Fruit fly (Drosophila melanogaster) whole organism, embryonic: ENCODE results near the gene CG12448.
A peak's percentile ranks its signal among the peaks of the same experiment; 100 is the strongest.

Source experiments
- Awh ChIP-seq: fragments of 200-800 bp; sonication (Bioruptor generic); IDR thresholded peaks from 2 replicates; pipeline ENCODE4, ENCODE4 v1.3.6; 2022; ENCODE audit warnings: missing biosample characterization, missing genetic modification characterization
- Bteb2 ChIP-seq: fragments of 200-800 bp; sonication (Bioruptor generic); optimal IDR thresholded peaks from 2 replicates; lab custom pipeline; 2016; ENCODE audit warnings: missing biosample characterization, missing genetic modification characterization
- C15 ChIP-seq: fragments of 200-800 bp; sonication (Bioruptor generic); IDR thresholded peaks from 3 replicates; pipeline ENCODE4 v1.3.6; 2022; ENCODE audit warnings: missing biosample characterization, missing genetic modification characterization
- CG11504 ChIP-seq: fragments of 200-800 bp; sonication (Bioruptor generic); optimal IDR thresholded peaks from 3 replicates; lab custom pipeline; 2019; ENCODE audit warnings: missing biosample characterization, mild to moderate bottlenecking, missing genetic modification characterization, moderate library complexity
- CG12155 ChIP-seq: fragments of 200-800 bp; sonication (Bioruptor generic); optimal IDR thresholded peaks from 3 replicates; lab custom pipeline; 2016; ENCODE audit warnings: missing biosample characterization, missing genetic modification characterization
- CG12236 ChIP-seq: fragments of 200-800 bp; sonication (Bioruptor generic); optimal IDR thresholded peaks from 2 replicates; lab custom pipeline; 2016; ENCODE audit warnings: missing biosample characterization, missing genetic modification characterization
- CG13775 ChIP-seq: fragments of 200-800 bp; sonication (Bioruptor generic); optimal IDR thresholded peaks from 3 replicates; lab custom pipeline; 2017; ENCODE audit warnings: missing biosample characterization, mild to moderate bottlenecking, missing genetic modification characterization
- CG14860 ChIP-seq: fragments of 200-800 bp; sonication (Bioruptor generic); IDR thresholded peaks from 3 replicates; pipeline ENCODE4 v1.3.6; 2022; ENCODE audit warnings: missing biosample characterization, missing genetic modification characterization; ENCODE audit not compliant: partially characterized antibody
- CG16779 ChIP-seq: fragments of 200-800 bp; sonication (Bioruptor generic); IDR thresholded peaks from 2 replicates; pipeline ENCODE4 v1.3.6; 2022; ENCODE audit warnings: missing biosample characterization, missing genetic modification characterization
- CG17328 ChIP-seq: fragments of 200-800 bp; sonication (Bioruptor generic); IDR thresholded peaks from 2 replicates; pipeline ENCODE4 v1.3.6; 2022; ENCODE audit warnings: missing biosample characterization, missing genetic modification characterization
- CG17361 ChIP-seq: fragments of 200-800 bp; sonication (Bioruptor generic); IDR thresholded peaks from 3 replicates; pipeline ENCODE4 v1.3.6; 2022; ENCODE audit warnings: missing biosample characterization, missing genetic modification characterization
- CG18619 ChIP-seq: fragments of 200-800 bp; sonication (Bioruptor generic); optimal IDR thresholded peaks from 3 replicates; lab custom pipeline; 2017; ENCODE audit warnings: missing biosample characterization, mild to moderate bottlenecking, missing genetic modification characterization
- CG32767 ChIP-seq: fragments of 200-800 bp; sonication (Bioruptor generic); IDR thresholded peaks from 2 replicates; pipeline ENCODE4 v1.3.6; 2022; ENCODE audit warnings: missing biosample characterization, missing genetic modification characterization
- CG3407 ChIP-seq: fragments of 200-800 bp; sonication (Bioruptor generic); optimal IDR thresholded peaks from 2 replicates; lab custom pipeline; 2018; ENCODE audit warnings: missing biosample characterization, mild to moderate bottlenecking, missing genetic modification characterization
- CG4820 ChIP-seq: fragments of 200-800 bp; sonication (Bioruptor generic); optimal IDR thresholded peaks from 3 replicates; lab custom pipeline; 2016; ENCODE audit warnings: missing biosample characterization, missing genetic modification characterization
- CG6254 ChIP-seq: fragments of 200-800 bp; sonication (Bioruptor generic); optimal IDR thresholded peaks from 3 replicates; lab custom pipeline; 2017; ENCODE audit warnings: mild to moderate bottlenecking, missing biosample characterization, missing genetic modification reagents, missing genetic modification characterization
- CG6765 ChIP-seq: fragments of 200-800 bp; sonication (Bioruptor generic); optimal IDR thresholded peaks from 3 replicates; lab custom pipeline; 2017; ENCODE audit warnings: missing biosample characterization, mild to moderate bottlenecking, missing genetic modification characterization
- CG7839 ChIP-seq: fragments of 200-800 bp; sonication (Bioruptor generic); optimal IDR thresholded peaks from 3 replicates; lab custom pipeline; 2018; ENCODE audit warnings: missing biosample characterization, mild to moderate bottlenecking, missing genetic modification characterization, moderate library complexity
- CG9797 ChIP-seq: fragments of 200-800 bp; sonication (Bioruptor generic); optimal IDR thresholded peaks from 3 replicates; lab custom pipeline; 2018; ENCODE audit warnings: missing biosample characterization, mild to moderate bottlenecking, missing genetic modification characterization
- CG9932 ChIP-seq: fragments of 200-800 bp; sonication (Bioruptor generic); IDR thresholded peaks from 2 replicates; pipeline ENCODE4 v1.3.6; 2022; ENCODE audit warnings: missing biosample characterization, missing genetic modification characterization
- Dip3 ChIP-seq: fragments of 200-800 bp; sonication (Bioruptor generic); optimal IDR thresholded peaks from 3 replicates; lab custom pipeline; 2016; ENCODE audit warnings: missing biosample characterization, missing genetic modification characterization
- Fer1 ChIP-seq: fragments of 200-800 bp; sonication (Bioruptor generic); optimal IDR thresholded peaks from 2 replicates; lab custom pipeline; 2017; ENCODE audit warnings: missing biosample characterization, mild to moderate bottlenecking, missing genetic modification characterization
- Hmr ChIP-seq: fragments of 200-800 bp; sonication (Bioruptor generic); optimal IDR thresholded peaks from 3 replicates; lab custom pipeline; 2017; ENCODE audit warnings: mild to moderate bottlenecking, missing biosample characterization, missing genetic modification reagents, missing genetic modification characterization
- Hr3 ChIP-seq: fragments of 200-800 bp; sonication (Bioruptor generic); optimal IDR thresholded peaks from 3 replicates; lab custom pipeline; 2016; ENCODE audit warnings: missing biosample characterization, missing genetic modification characterization
- Hr78 ChIP-seq, 2 experiments: fragments of 200-800 bp in 1 of 2; fragments of >200 bp in 1 of 2; sonication (Bioruptor generic) in 1 of 2; optimal IDR thresholded peaks; 2 replicates each; lab custom pipeline; 2017 to 2019; ENCODE audit warnings: missing biosample characterization in 2 of 2, missing genetic modification characterization in 2 of 2, mild to moderate bottlenecking in 1 of 2, moderate library complexity in 1 of 2
- Lhr ChIP-seq: fragments of 200-800 bp; sonication (Bioruptor generic); optimal IDR thresholded peaks from 3 replicates; lab custom pipeline; 2017; ENCODE audit warnings: mild to moderate bottlenecking, missing biosample characterization, missing genetic modification reagents, missing genetic modification characterization
- Lim3 ChIP-seq: fragments of 200-800 bp; sonication (Bioruptor generic); IDR thresholded peaks from 2 replicates; pipeline ENCODE4 v1.3.6; 2022; ENCODE audit warnings: missing biosample characterization, missing genetic modification characterization
- MTF-1 ChIP-seq: fragments of 200-800 bp; sonication (Bioruptor generic); optimal IDR thresholded peaks from 2 replicates; lab custom pipeline; 2018; ENCODE audit warnings: missing biosample characterization, mild to moderate bottlenecking, missing genetic modification characterization, borderline replicate concordance
- Meics ChIP-seq: fragments of 200-800 bp; sonication (Bioruptor generic); optimal IDR thresholded peaks from 2 replicates; lab custom pipeline; 2017; ENCODE audit warnings: missing biosample characterization, mild to moderate bottlenecking, missing genetic modification characterization
- Mes4 ChIP-seq: fragments of 200-800 bp; sonication (Bioruptor generic); optimal IDR thresholded peaks from 2 replicates; lab custom pipeline; 2016; ENCODE audit warnings: missing biosample characterization, missing genetic modification characterization
- Myb ChIP-seq: fragments of 200-800 bp; sonication (Bioruptor generic); optimal IDR thresholded peaks from 2 replicates; lab custom pipeline; 2016; ENCODE audit warnings: missing biosample characterization, missing genetic modification characterization
- Optix ChIP-seq: fragments of 200-800 bp; sonication (Bioruptor generic); IDR thresholded peaks from 3 replicates; pipeline ENCODE4 v1.3.6; 2022; ENCODE audit warnings: missing biosample characterization, missing genetic modification characterization
- ara ChIP-seq: fragments of 200-800 bp; sonication (Bioruptor generic); IDR thresholded peaks from 2 replicates; pipeline ENCODE4 v1.3.6; 2022; ENCODE audit warnings: missing biosample characterization, missing genetic modification characterization
- az2 ChIP-seq: fragments of 200-800 bp; sonication (Bioruptor generic); optimal IDR thresholded peaks from 3 replicates; lab custom pipeline; 2016; ENCODE audit warnings: missing biosample characterization, missing genetic modification characterization
- bigmax ChIP-seq: fragments of 200-800 bp; sonication (Bioruptor generic); optimal IDR thresholded peaks from 2 replicates; lab custom pipeline; 2018; ENCODE audit warnings: missing biosample characterization, mild to moderate bottlenecking, missing genetic modification characterization
- btn ChIP-seq: fragments of 200-800 bp; sonication (Bioruptor generic); optimal IDR thresholded peaks from 2 replicates; lab custom pipeline; 2016; ENCODE audit warnings: missing biosample characterization, missing genetic modification characterization
- dmrt99B ChIP-seq: fragments of 200-800 bp; sonication (Bioruptor generic); optimal IDR thresholded peaks from 2 replicates; lab custom pipeline; 2018; ENCODE audit warnings: missing biosample characterization, mild to moderate bottlenecking, missing genetic modification characterization, moderate library complexity
- fd64A ChIP-seq: fragments of 200-800 bp; sonication (Bioruptor generic); optimal IDR thresholded peaks from 3 replicates; lab custom pipeline; 2018; ENCODE audit warnings: missing biosample characterization, mild to moderate bottlenecking, missing genetic modification characterization
- gro ChIP-seq: fragments of 200-800 bp; sonication (Bioruptor generic); optimal IDR thresholded peaks from 2 replicates; lab custom pipeline; 2016; ENCODE audit warnings: missing biosample characterization, missing genetic modification characterization
- hkb ChIP-seq, 2 experiments: fragments of 200-800 bp in 1 of 2; fragments of >200 bp in 1 of 2; sonication (Bioruptor generic) in 1 of 2; IDR thresholded peaks in 1 of 2; optimal IDR thresholded peaks in 1 of 2; 2 replicates each; pipeline versions ENCODE4 v1.3.6 to Lab custom; 2017 to 2022; ENCODE audit warnings: missing biosample characterization in 1 of 2, missing genetic modification characterization in 1 of 2
- kah ChIP-seq: fragments of 200-800 bp; sonication (Bioruptor generic); optimal IDR thresholded peaks from 2 replicates; lab custom pipeline; 2018; ENCODE audit warnings: missing biosample characterization, mild to moderate bottlenecking, missing genetic modification characterization
- nau ChIP-seq: fragments of 200-800 bp; sonication (Bioruptor generic); optimal IDR thresholded peaks from 3 replicates; lab custom pipeline; 2017; ENCODE audit warnings: missing biosample characterization, mild to moderate bottlenecking, missing genetic modification characterization, missing genetic modification reagents
- pros ChIP-seq: fragments of 200-800 bp; sonication (Bioruptor generic); optimal IDR thresholded peaks from 3 replicates; lab custom pipeline; 2019; ENCODE audit warnings: missing biosample characterization, mild to moderate bottlenecking, missing genetic modification characterization, moderate library complexity
- sd ChIP-seq: fragments of 200-800 bp; sonication (Bioruptor generic); optimal IDR thresholded peaks from 3 replicates; lab custom pipeline; 2018; ENCODE audit warnings: missing biosample characterization, mild to moderate bottlenecking, missing genetic modification characterization, moderate library complexity
- tin ChIP-seq: fragments of 200-800 bp; sonication (Bioruptor generic); optimal IDR thresholded peaks from 3 replicates; lab custom pipeline; 2016; ENCODE audit warnings: missing biosample characterization, missing genetic modification characterization
- tx ChIP-seq: fragments of 200-800 bp; sonication (Bioruptor generic); optimal IDR thresholded peaks from 2 replicates; lab custom pipeline; 2016; ENCODE audit warnings: missing biosample characterization, missing genetic modification characterization
- usp ChIP-seq: fragments of >200 bp; optimal IDR thresholded peaks from 2 replicates; lab custom pipeline; 2017; ENCODE audit warnings: missing biosample characterization, missing genetic modification characterization
- z ChIP-seq: fragments of 200-800 bp; sonication (Bioruptor generic); IDR thresholded peaks from 3 replicates; pipeline ENCODE4 v1.3.6; 2022; ENCODE audit warnings: missing biosample characterization, missing genetic modification characterization

Gene CG12448

DNA sequence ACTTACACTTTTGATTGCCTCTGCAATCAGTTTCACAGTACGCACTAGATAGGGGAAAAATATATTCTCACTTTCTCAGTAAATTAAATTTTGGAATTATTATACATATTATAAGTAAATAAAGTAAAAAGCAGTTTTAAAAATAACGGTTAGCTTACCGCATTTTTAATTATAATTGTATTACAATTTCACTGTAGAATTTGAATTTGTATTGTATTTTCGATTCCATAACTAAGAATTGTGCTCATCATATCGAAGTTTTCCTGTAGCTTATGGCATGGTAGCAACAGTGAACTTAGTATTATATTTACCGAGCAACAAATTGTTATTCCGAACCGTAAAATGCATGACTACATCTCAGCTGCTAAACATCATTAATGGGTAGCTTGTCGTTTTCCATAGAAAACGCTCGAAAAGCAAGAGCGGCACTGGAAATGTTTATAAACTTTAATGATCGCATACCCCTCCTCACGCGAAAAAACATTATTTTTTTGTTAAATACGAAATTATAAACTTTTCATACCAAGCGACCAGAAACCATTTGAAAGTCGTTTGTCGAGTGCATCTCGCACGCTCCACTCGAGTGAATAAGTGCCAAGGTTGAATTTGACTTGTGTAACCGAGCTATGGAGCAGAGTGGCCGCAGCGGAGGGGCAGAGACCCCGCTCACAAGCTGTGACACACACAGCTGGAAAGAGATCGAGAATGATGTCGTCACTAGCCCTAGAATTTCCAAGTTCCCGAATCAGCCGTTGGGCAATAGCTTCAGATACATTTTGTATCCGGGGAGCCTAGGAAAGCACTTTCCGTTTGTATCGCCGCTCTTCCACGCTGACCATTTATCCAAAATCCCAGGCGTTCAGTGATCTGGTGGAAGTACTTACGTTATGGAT is 29.0 kb upstream of the CG12448 start (continued):
- TF ChIP-seq Hmr (GFP tag; lab: Kevin White, UChicago) (peak; percentile 93), tin (GFP tag; lab: Kevin White, UChicago) (peak; percentile 84), bigmax (no peak), CG6765 (GFP tag; lab: Kevin White, UChicago) (peak; percentile 91), CG13775 (GFP tag; lab: Kevin White, UChicago) (peak; percentile 82), MTF-1 (GFP tag; lab: Kevin White, UChicago) (no peak), usp (GFP tag; lab: Kevin White, UChicago) (no peak), Mes4 (GFP tag; lab: Kevin White, UChicago) (no peak), CG7839 (tag; lab: Kevin White, UChicago) (peak; percentile 96), CG6254 (GFP tag; lab: Kevin White, UChicago) (peak; percentile 72), CG11504 (tag; lab: Kevin White, UChicago) (peak; percentile 97), CG4820 (GFP tag; lab: Kevin White, UChicago) (peak; percentile 76), sd (tag; lab: Kevin White, UChicago) (peak; percentile 76), nau (peak; percentile 42), CG9932 (peak; percentile 87), CG12236 (no peak), tx (peak; percentile 29), Dip3 (GFP tag; lab: Kevin White, UChicago) (peak; percentile 23), pros (GFP tag; lab: Kevin White, UChicago) (peak; percentile 11), Hr3 (GFP tag; lab: Kevin White, UChicago) (peak; percentile 66), CG16779 (no peak), z (GFP tag; lab: Robert Waterston, UW) (peak; percentile 89), kah (GFP tag; lab: Kevin White, UChicago) (no peak), Awh (GFP tag; lab: Robert Waterston, UW) (peak; percentile 85), CG17361 (GFP tag; lab: Robert Waterston, UW) (peak; percentile 94), Fer1 (GFP tag; lab: Kevin White, UChicago) (peak; percentile 93), fd64A (GFP tag; lab: Kevin White, UChicago) (no peak), CG3407 (GFP tag; lab: Kevin White, UChicago) (peak; percentile 85), Lhr (GFP tag; lab: Kevin White, UChicago) (peak; percentile 78), gro (GFP tag; lab: Kevin White, UChicago) (peak; percentile 73), CG17328 (peak; percentile 95), Bteb2 (GFP tag; lab: Kevin White, UChicago) (peak; percentile 54), Myb (GFP tag; lab: Kevin White, UChicago) (no peak), CG12155 (GFP tag; lab: Kevin White, UChicago) (peak; percentile 87), CG9797 (GFP tag; lab: Kevin White, UChicago) (peak; percentile 1), C15 (GFP tag; lab: Robert Waterston, UW) (peak; percentile 61; the same call in 1 of the 3 replicates), hkb (optimal IDR thresholded peaks at IDR 0.05; lab: Kevin White, UChicago) (no peak), hkb (GFP tag; IDR thresholded peaks at IDR 0.05; lab: Robert Waterston, UW) (peak; percentile 86), CG14860 (0 out of 3 replicates have a peak, but pooled peaks have one; percentile 27), CG18619 (GFP tag; lab: Kevin White, UChicago) (peak; percentile 93), Lim3 (peak; percentile 35; the same call in 1 of the 2 replicates), Optix (no peak), CG32767 (GFP tag; lab: Robert Waterston, UW) (peak; percentile 95), btn (GFP tag; lab: Kevin White, UChicago) (no peak), dmrt99B (tag; lab: Kevin White, UChicago) (peak; percentile 96), az2 (GFP tag; lab: Kevin White, UChicago) (peak; percentile 91), Hr78 (GFP tag; optimal IDR thresholded peaks at IDR 0.05; lab: Kevin White, UChicago) (no peak), Meics (peak; percentile 91), ara (GFP tag; lab: Robert Waterston, UW) (peak; percentile 83)
